Fruit fly (Drosophila melanogaster): ENCODE measurements around the gene CG4678.
A peak's percentile ranks its signal among the peaks of the same experiment; 100 is the strongest.

The CG4678 gene

DNA sequence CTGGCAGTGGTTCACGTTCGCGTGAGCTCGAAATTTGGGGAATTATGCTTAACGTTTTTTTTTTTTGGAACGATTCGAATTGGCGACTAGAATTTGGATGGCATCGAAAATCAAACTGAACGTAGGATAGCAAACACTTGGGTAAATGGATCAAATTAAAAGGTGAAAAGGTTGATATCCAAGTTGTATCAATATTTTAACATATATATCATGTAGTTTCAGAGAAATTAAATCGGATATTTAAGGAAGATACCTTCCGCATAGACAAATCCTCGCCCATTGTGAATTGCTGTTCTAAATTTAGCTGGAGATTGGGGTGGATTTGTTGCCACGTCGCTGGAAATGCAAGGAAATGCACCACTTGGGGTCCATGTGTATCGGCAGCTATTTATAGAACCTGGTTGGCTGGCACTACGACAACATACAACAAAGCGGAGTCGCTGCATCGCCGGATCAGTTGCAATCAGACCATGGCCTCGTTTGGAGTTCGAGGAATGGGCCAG lies 17.0 kb upstream of the CG4678 start, which contains the start of the genes CG13010 and sing:
Gene CG13010 (minus strand): TSS at position 101 of the 503 bp plus-strand sequence.
Gene sing (plus strand): TSS at position 453 of the 503 bp plus-strand sequence.
- TF ChIP-seq CG17806 (tag; optimal IDR thresholded peaks at IDR 0.05): no peak

DNA sequence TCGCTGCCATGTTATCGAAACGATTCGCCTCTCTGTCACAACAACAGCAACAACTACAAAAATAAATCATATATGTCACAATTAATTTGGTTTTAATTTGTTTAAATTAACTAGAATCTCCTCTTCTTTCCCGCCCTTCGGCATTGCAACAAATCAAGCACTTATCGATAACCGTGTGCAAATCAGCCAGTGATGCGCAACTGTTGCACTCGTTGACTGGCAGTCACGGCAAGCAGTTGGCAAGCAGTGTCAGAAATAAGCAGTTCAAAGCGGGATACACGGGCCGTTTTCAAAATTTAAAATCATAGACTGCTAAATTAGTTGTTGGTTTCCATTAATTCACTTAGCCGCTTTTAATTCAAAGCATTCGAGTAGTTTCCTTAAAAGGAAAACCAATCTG lies 12.2 kb upstream of the CG4678 start, which contains the start of gene Axs:
Gene Axs (minus strand): TSS at position 131 of the 400 bp plus-strand sequence.
- no peak for TF ChIP-seq D1 (tag; optimal IDR thresholded peaks at IDR 0.05)
- no peak for TF ChIP-seq CG12605 (GFP tag; IDR thresholded peaks at IDR 0.05)
- TF ChIP-seq CG14655 (GFP tag; optimal IDR thresholded peaks at IDR 0.05): no peak
- TF ChIP-seq CG4496 (GFP tag; IDR thresholded peaks at IDR 0.05): 0 out of 3 replicates have a peak, but pooled peaks have one; percentile 13
- no peak for TF ChIP-seq CG8159 (tag; optimal IDR thresholded peaks at IDR 0.05)
- TF ChIP-seq CG17806 (tag; optimal IDR thresholded peaks at IDR 0.05): no peak
- no peak for TF ChIP-seq CG32121 (GFP tag; IDR thresholded peaks at IDR 0.05)

DNA sequence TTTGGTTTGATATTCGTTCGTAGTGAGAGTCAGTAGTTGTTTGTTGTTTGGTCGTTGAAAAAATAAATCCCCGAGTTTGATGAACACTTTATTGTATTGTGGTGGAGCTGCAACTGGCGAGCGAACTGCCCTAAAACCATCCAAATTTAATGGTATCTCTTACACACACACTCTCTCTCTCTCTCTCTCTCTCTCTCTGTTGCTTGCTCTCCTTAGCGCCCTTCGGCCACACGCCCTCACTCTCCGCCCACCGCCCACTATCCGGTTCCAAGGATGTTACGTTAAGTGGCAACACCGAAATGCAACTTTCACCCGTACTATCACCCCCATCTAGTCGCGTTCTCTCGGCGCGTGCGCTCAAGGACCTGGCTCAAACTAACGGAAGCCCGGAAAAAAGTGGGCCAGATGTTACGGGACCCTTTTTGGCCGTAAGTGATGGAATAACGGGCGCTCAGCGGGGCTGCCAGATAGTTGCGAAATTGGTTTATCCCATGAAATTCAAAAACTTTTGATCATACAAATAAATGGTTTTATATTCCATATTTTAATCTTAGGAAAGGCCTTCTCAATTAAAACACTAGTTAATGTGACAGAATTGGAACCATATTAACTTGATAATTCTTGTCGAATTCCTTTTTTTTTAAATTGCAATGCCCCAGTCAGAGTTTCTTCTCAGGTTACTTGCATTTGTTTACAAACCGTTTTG lies 8.4 kb upstream of the CG4678 start:
- no peak for TF ChIP-seq Pif1A (GFP tag; optimal IDR thresholded peaks at IDR 0.05)
- TF ChIP-seq rn (GFP tag; IDR thresholded peaks at IDR 0.05): no peak
- no peak for TF ChIP-seq CG32121 (GFP tag; IDR thresholded peaks at IDR 0.05)
- no peak for TF ChIP-seq CG8159 (tag; optimal IDR thresholded peaks at IDR 0.05)
- TF ChIP-seq Snoo (tag; optimal IDR thresholded peaks at IDR 0.05): no peak
- TF ChIP-seq CG4496 (GFP tag; IDR thresholded peaks at IDR 0.05): no peak
- no peak for TF ChIP-seq gl (tag; optimal IDR thresholded peaks at IDR 0.05)
- no peak for TF ChIP-seq CG12605 (GFP tag; IDR thresholded peaks at IDR 0.05)

DNA sequence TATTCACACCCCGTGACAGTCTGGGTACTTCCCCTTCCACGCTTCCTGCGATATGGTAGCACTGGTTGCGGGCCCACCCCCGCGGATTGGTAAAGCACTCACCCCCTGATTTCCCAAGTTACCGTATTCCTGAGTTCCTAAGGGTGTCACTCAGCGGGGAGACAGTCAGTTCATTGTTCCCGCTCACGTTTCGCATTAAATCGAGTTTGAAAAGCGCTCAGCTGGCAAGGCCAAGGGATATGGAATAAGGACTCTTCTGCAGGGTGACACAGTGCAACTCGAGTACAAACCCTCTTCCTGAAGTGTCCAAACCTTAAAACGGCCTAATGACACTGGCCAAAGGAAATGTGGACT lies 7.8 kb upstream of the CG4678 start:
- TF ChIP-seq CG15710 (tag; optimal IDR thresholded peaks at IDR 0.05) (no peak), Snoo (tag; optimal IDR thresholded peaks at IDR 0.05) (no peak), Pif1A (GFP tag; optimal IDR thresholded peaks at IDR 0.05) (no peak), CG4496 (GFP tag; IDR thresholded peaks at IDR 0.05) (no peak), CG8159 (tag; optimal IDR thresholded peaks at IDR 0.05) (no peak), fd96Ca (GFP tag; IDR thresholded peaks at IDR 0.05) (no peak), CG9948 (tag; optimal IDR thresholded peaks at IDR 0.05) (no peak), CG10348 (GFP tag; IDR thresholded peaks at IDR 0.05) (no peak), EcR (GFP tag; optimal IDR thresholded peaks at IDR 0.05) (no peak), CG12605 (GFP tag; IDR thresholded peaks at IDR 0.05) (no peak), D1 (tag; optimal IDR thresholded peaks at IDR 0.05) (no peak), CG17806 (tag; optimal IDR thresholded peaks at IDR 0.05) (no peak), Ets98B (GFP tag; IDR thresholded peaks at IDR 0.05) (no peak), gl (tag; optimal IDR thresholded peaks at IDR 0.05) (no peak), Pif1B (GFP tag; optimal IDR thresholded peaks at IDR 0.05) (no peak)

DNA sequence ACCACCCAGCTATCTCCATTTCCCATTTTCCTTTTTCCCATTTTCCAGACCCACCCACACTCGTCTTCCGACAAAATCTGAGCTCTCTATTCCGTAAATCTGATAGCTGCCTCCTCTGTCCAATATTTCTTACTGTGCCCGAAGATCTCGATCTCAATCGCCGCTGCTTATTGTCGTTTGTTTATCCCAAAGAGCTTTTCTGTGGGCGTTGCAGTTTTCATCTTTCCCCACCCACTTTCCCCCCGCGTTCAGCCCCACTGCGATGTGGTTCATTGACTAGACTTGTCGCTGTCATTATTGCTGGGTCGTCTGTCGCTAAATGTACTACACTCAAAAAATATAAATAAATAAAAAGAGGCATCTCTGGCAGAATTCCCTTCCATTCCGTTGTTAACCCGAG lies 6.6 kb upstream of the CG4678 start:
- TF ChIP-seq Snoo (tag; optimal IDR thresholded peaks at IDR 0.05): no peak
- TF ChIP-seq CG34367 (tag; optimal IDR thresholded peaks at IDR 0.05): no peak
- TF ChIP-seq CG32121 (GFP tag; IDR thresholded peaks at IDR 0.05): no peak
- TF ChIP-seq D1 (tag; optimal IDR thresholded peaks at IDR 0.05): no peak

DNA sequence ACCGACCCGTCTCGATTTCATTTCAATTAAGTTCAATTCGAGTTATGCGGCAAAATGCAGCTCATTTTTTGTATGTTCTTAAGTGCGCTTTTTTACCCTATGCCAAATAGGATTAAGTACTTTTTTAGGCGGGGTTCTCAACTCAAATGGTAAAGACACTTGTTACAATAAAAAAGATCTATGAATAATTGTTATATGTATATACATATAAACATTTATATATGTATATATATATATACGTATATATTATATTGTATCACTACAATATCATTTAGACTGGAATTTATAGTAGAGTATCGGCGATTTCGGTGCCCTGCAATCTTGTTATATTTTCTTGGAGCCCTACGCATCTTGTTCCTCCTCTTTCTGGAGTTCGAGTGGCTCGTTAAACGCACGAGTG lies 6.0 kb upstream of the CG4678 start:
- TF ChIP-seq CG14655 (GFP tag; optimal IDR thresholded peaks at IDR 0.05): peak; percentile 20
- TF ChIP-seq Pif1B (GFP tag; optimal IDR thresholded peaks at IDR 0.05): no peak
- no peak for TF ChIP-seq Pif1A (GFP tag; optimal IDR thresholded peaks at IDR 0.05)
- TF ChIP-seq CG12605 (GFP tag; IDR thresholded peaks at IDR 0.05): no peak
- TF ChIP-seq rn (GFP tag; IDR thresholded peaks at IDR 0.05): no peak
- no peak for TF ChIP-seq fd96Ca (GFP tag; IDR thresholded peaks at IDR 0.05)
- TF ChIP-seq EcR (GFP tag; optimal IDR thresholded peaks at IDR 0.05): no peak
- TF ChIP-seq Snoo (tag; optimal IDR thresholded peaks at IDR 0.05): no peak
- no peak for TF ChIP-seq CG4496 (GFP tag; IDR thresholded peaks at IDR 0.05)
- TF ChIP-seq gl (tag; optimal IDR thresholded peaks at IDR 0.05): no peak
- TF ChIP-seq CG15710 (tag; optimal IDR thresholded peaks at IDR 0.05): peak; percentile 13
- no peak for TF ChIP-seq CG34367 (tag; optimal IDR thresholded peaks at IDR 0.05)
- TF ChIP-seq CG8301 (tag; optimal IDR thresholded peaks at IDR 0.05): no peak
- TF ChIP-seq Ets98B (GFP tag; IDR thresholded peaks at IDR 0.05): no peak
- TF ChIP-seq CG8159 (tag; optimal IDR thresholded peaks at IDR 0.05): peak; percentile 35
- no peak for TF ChIP-seq D1 (tag; optimal IDR thresholded peaks at IDR 0.05)
- TF ChIP-seq CG17806 (tag; optimal IDR thresholded peaks at IDR 0.05): peak; percentile 31
- TF ChIP-seq CG9948 (tag; optimal IDR thresholded peaks at IDR 0.05): peak; percentile 21

DNA sequence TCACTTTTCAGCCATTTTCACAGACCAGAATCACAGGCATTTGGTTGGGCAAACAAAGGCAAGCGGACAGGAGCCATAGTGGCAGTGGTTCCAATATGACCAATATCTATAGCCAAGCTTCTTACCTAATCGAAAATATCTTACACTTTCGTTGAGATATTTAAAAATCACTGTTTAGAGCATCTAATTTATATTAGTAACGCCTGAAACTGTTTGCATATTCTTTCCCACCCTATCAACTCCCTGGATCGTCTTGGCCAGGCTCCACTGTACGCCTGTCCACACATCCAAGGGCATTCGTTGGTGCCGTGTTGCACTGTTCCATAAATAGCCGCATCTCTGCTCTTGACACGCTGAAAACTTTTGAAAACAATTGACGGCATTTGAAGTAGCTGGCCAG lies 5.4 kb upstream of the CG4678 start:
- TF ChIP-seq CG4496 (GFP tag; IDR thresholded peaks at IDR 0.05) (peak; percentile 44; the same call in 1 of the 3 replicates), CG17806 (tag; optimal IDR thresholded peaks at IDR 0.05) (peak; percentile 36), EcR (GFP tag; optimal IDR thresholded peaks at IDR 0.05) (no peak), CG13204 (GFP tag; optimal IDR thresholded peaks at IDR 0.05) (no peak), CG15710 (tag; optimal IDR thresholded peaks at IDR 0.05) (no peak), fd96Ca (GFP tag; IDR thresholded peaks at IDR 0.05) (peak; percentile 62; the same call in 1 of the 3 replicates), Snoo (tag; optimal IDR thresholded peaks at IDR 0.05) (no peak), rn (GFP tag; IDR thresholded peaks at IDR 0.05) (no peak), D1 (tag; optimal IDR thresholded peaks at IDR 0.05) (no peak), CG34367 (tag; optimal IDR thresholded peaks at IDR 0.05) (peak; percentile 12), Pif1B (GFP tag; optimal IDR thresholded peaks at IDR 0.05) (peak; percentile 39), Pif1A (GFP tag; optimal IDR thresholded peaks at IDR 0.05) (peak; percentile 46), CG9948 (tag; optimal IDR thresholded peaks at IDR 0.05) (peak; percentile 50), CG12605 (GFP tag; IDR thresholded peaks at IDR 0.05) (peak; percentile 48; the same call in 1 of the 2 replicates), CG8301 (tag; optimal IDR thresholded peaks at IDR 0.05) (peak; percentile 52), gl (tag; optimal IDR thresholded peaks at IDR 0.05) (no peak), Ets98B (GFP tag; IDR thresholded peaks at IDR 0.05) (no peak), CG14655 (GFP tag; optimal IDR thresholded peaks at IDR 0.05) (peak; percentile 60), CG32121 (GFP tag; IDR thresholded peaks at IDR 0.05) (no peak), CG8159 (tag; optimal IDR thresholded peaks at IDR 0.05) (peak; percentile 4), CG10348 (GFP tag; IDR thresholded peaks at IDR 0.05) (no peak)
